Worm (Caenorhabditis elegans) whole organism, mixed stage, embryonic: ENCODE results near the gene K08F11.1.

ENCODE experiments used
- bed-3 ChIP-seq: fragments of 200-800 bp; sonication (Bioruptor generic); optimal IDR thresholded peaks from 3 replicates; lab custom pipeline; 2018; ENCODE audit warnings: mild to moderate bottlenecking, missing genetic modification characterization, moderate library complexity, missing compliant biosample characterization
- blmp-1 ChIP-seq: fragments of 150-350 bp; optimal IDR thresholded peaks from 2 replicates; lab custom pipeline; 2014; ENCODE audit warnings: missing biosample characterization, missing genetic modification characterization
- elt-1 ChIP-seq: sonication (generic microtip); optimal IDR thresholded peaks from 2 replicates; lab custom pipeline; 2017; ENCODE audit warnings: missing genetic modification characterization, mild to moderate bottlenecking, missing compliant biosample characterization, antibody characterized with exemption, moderate library complexity, borderline replicate concordance; ENCODE audit not compliant: insufficient read depth
- hlh-1 ChIP-seq: fragments of 150-350 bp; optimal IDR thresholded peaks from 2 replicates; lab custom pipeline; 2014; ENCODE audit warnings: missing biosample characterization, missing genetic modification reagents, missing genetic modification characterization
- lsy-2 ChIP-seq: fragments of 150-350 bp; optimal IDR thresholded peaks from 2 replicates; lab custom pipeline; 2014; ENCODE audit warnings: missing biosample characterization, missing genetic modification characterization
- nhr-12 ChIP-seq: fragments of 150-350 bp; optimal IDR thresholded peaks from 2 replicates; lab custom pipeline; 2014; ENCODE audit warnings: missing biosample characterization, missing genetic modification characterization
- nhr-76 ChIP-seq: sonication (generic microtip); optimal IDR thresholded peaks from 2 replicates; lab custom pipeline; 2017; ENCODE audit warnings: missing biosample characterization, missing genetic modification characterization
- pha-4 ChIP-seq: fragments of 150-350 bp; optimal IDR thresholded peaks from 2 replicates; lab custom pipeline; 2018; ENCODE audit warnings: missing biosample characterization, missing genetic modification reagents, missing genetic modification characterization
- unc-39 ChIP-seq: fragments of 150-350 bp; optimal IDR thresholded peaks from 2 replicates; lab custom pipeline; 2014; ENCODE audit warnings: missing biosample characterization, missing genetic modification characterization

DNA sequence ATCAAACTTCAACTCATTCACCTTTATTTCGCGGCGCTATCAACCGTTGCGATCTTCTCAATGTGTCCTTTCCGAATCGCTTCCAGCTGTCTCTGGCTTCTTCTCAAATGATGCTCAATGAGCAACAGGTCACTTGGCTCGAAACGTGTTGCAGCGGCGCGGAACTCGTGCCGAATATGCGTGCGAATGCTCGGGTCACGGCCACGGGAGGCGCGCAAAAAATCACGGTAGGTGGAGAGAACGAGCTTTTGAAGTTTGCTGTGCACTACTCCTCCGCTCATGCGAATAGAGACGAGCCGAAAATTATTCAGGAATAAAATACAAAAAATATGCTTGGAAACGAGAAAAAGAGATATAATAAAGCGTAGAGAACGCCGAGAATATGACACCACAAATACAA is 14.2 kb upstream of the K08F11.1 start, which contains the start of gene cif-1:
- TF ChIP-seq nhr-12 (no peak), unc-39 (tag; lab: Kevin White, UChicago) (no peak), lsy-2 (tag; lab: Kevin White, UChicago) (no peak), elt-1 (no peak), hlh-1 (tag; lab: Kevin White, UChicago) (no peak), blmp-1 (tag; lab: Kevin White, UChicago) (no peak), nhr-76 (tag; lab: Kevin White, UChicago) (no peak), bed-3 (GFP tag; lab: Kevin White, UChicago) (no peak), pha-4 (tag; lab: Kevin White, UChicago) (no peak)
